Fruit fly (Drosophila melanogaster) Kc167 (cell line): Measurements from ENCODE around the gene RhoGAP68F.

Source experiments
- Myc ChIP-seq: fragments of >200 bp; optimal IDR thresholded peaks from 2 replicates; lab custom pipeline; 2017; ENCODE audit warnings: missing external identifiers
- Sin3A ChIP-seq: fragments of >200 bp; optimal IDR thresholded peaks from 2 replicates; lab custom pipeline; 2018; ENCODE audit warnings: missing external identifiers
- h ChIP-seq: fragments of >200 bp; optimal IDR thresholded peaks from 3 replicates; lab custom pipeline; 2018; ENCODE audit warnings: missing external identifiers
- insv ChIP-seq: fragments of >200 bp; optimal IDR thresholded peaks from 3 replicates; lab custom pipeline; 2018; ENCODE audit warnings: missing external identifiers
- psq ChIP-seq: fragments of >200 bp; optimal IDR thresholded peaks from 2 replicates; lab custom pipeline; 2017; ENCODE audit warnings: missing external identifiers
- ttk ChIP-seq: sonication (Bioruptor generic); optimal IDR thresholded peaks from 2 replicates; lab custom pipeline; 2017; ENCODE audit warnings: missing external identifiers

- TF ChIP-seq h (lab: Kevin White, UChicago), result no peak
- no peak for TF ChIP-seq ttk
- no peak for TF ChIP-seq Sin3A (lab: Kevin White, UChicago)
- no peak for TF ChIP-seq Myc
- no peak for TF ChIP-seq psq (lab: Kevin White, UChicago)
- no peak for TF ChIP-seq insv
Measured at dm6 chr3L:12146970-12147369, 8.3 kb downstream of the RhoGAP68F start.
